Worm (Caenorhabditis elegans) whole organism, L4/young adult: ENCODE data around the gene smvt-1.

Experiments used
- W03F9.2 ChIP-seq: fragments of 150-350 bp; optimal IDR thresholded peaks from 2 replicates; lab custom pipeline; 2014; ENCODE audit warnings: missing biosample characterization, missing genetic modification characterization
- dao-5 ChIP-seq: sonication (generic microtip); optimal IDR thresholded peaks from 2 replicates; lab custom pipeline; 2016; ENCODE audit warnings: missing genotype, missing genetic modification characterization, moderate library complexity, missing compliant biosample characterization
- him-1 ChIP-seq: sonication (generic microtip); optimal IDR thresholded peaks from 2 replicates; lab custom pipeline; 2016; ENCODE audit warnings: missing genotype, missing genetic modification reagents, missing genetic modification characterization, missing compliant biosample characterization

smvt-1 gene

ce11 chrX:2548884-2549283 is at the start of gene smvt-1:
smvt-1 (minus strand) TSS chrX:2548984.
- no peak for TF ChIP-seq him-1 (tag; lab: Kevin White, UChicago)
- no peak for TF ChIP-seq dao-5
- no peak for TF ChIP-seq W03F9.2 (tag; lab: Kevin White, UChicago)

ce11 chrX:2596605-2597004 is 47.8 kb upstream of the smvt-1 start:
- TF ChIP-seq him-1 (tag; lab: Kevin White, UChicago) (no peak), dao-5 (no peak), W03F9.2 (tag; lab: Kevin White, UChicago) (no peak)

ce11 chrX:2595757-2596059 is 46.9 kb upstream of the smvt-1 start:
- no peak for TF ChIP-seq him-1 (tag; lab: Kevin White, UChicago)
- no peak for TF ChIP-seq W03F9.2 (tag; lab: Kevin White, UChicago)
- TF ChIP-seq dao-5, result no peak

- TF ChIP-seq W03F9.2 (tag; lab: Kevin White, UChicago) (no peak), him-1 (tag; lab: Kevin White, UChicago) (peak; percentile 36)
These were observed 46.4 kb upstream of the smvt-1 start for ce11 chrX:2595027-2595756.

- no peak for TF ChIP-seq him-1 (tag; lab: Kevin White, UChicago)
- no peak for TF ChIP-seq W03F9.2 (tag; lab: Kevin White, UChicago)
- no peak for TF ChIP-seq dao-5
These were observed 44.9 kb upstream of the smvt-1 start, which contains the start of the genes nhr-40 and T03G6.7 for ce11 chrX:2593703-2594102. nhr-40 (plus strand) TSS chrX:2594003. T03G6.7 (plus strand) TSS chrX:2594039.

- TF ChIP-seq him-1 (tag; lab: Kevin White, UChicago), result no peak
- no peak for TF ChIP-seq dao-5
- TF ChIP-seq W03F9.2 (tag; lab: Kevin White, UChicago), result no peak
These were observed 44.0 kb upstream of the smvt-1 start for ce11 chrX:2592670-2593280.

ce11 chrX:2591586-2592000 is 42.8 kb upstream of the smvt-1 start:
- TF ChIP-seq W03F9.2 (tag; lab: Kevin White, UChicago), result no peak
- TF ChIP-seq dao-5, result no peak
- TF ChIP-seq him-1 (tag; lab: Kevin White, UChicago), result no peak

ce11 chrX:2590777-2591176 is 42.0 kb upstream of the smvt-1 start:
- TF ChIP-seq him-1 (tag; lab: Kevin White, UChicago) (no peak), W03F9.2 (tag; lab: Kevin White, UChicago) (no peak), dao-5 (no peak)

ce11 chrX:2590023-2590422 is 41.2 kb upstream of the smvt-1 start:
- TF ChIP-seq him-1 (tag; lab: Kevin White, UChicago) (no peak), W03F9.2 (tag; lab: Kevin White, UChicago) (no peak), dao-5 (no peak)

ce11 chrX:2588012-2588411 is 39.2 kb upstream of the smvt-1 start:
- no peak for TF ChIP-seq W03F9.2 (tag; lab: Kevin White, UChicago)
- TF ChIP-seq dao-5, result no peak
- no peak for TF ChIP-seq him-1 (tag; lab: Kevin White, UChicago)

- TF ChIP-seq dao-5, result no peak
- TF ChIP-seq him-1 (tag; lab: Kevin White, UChicago), result no peak
- TF ChIP-seq W03F9.2 (tag; lab: Kevin White, UChicago), result no peak
These were observed 36.9 kb upstream of the smvt-1 start, which contains the start of gene H01M10.2 for ce11 chrX:2585655-2586054. H01M10.2 (minus strand) TSS chrX:2585755.

- TF ChIP-seq dao-5, result no peak
- no peak for TF ChIP-seq W03F9.2 (tag; lab: Kevin White, UChicago)
- TF ChIP-seq him-1 (tag; lab: Kevin White, UChicago), result no peak
These were observed 34.4 kb upstream of the smvt-1 start for ce11 chrX:2583135-2583683.

- no peak for TF ChIP-seq W03F9.2 (tag; lab: Kevin White, UChicago)
- no peak for TF ChIP-seq him-1 (tag; lab: Kevin White, UChicago)
- TF ChIP-seq dao-5, result no peak
These were observed 33.2 kb upstream of the smvt-1 start for ce11 chrX:2581828-2582589.
